Worm (Caenorhabditis elegans) whole organism, L4 larva: ENCODE data around the gene Y55F3AM.9.
A peak's percentile ranks its signal among the peaks of the same experiment; 100 is the strongest.

ENCODE experiments used
- nhr-11 ChIP-seq: fragments of 150-350 bp; optimal IDR thresholded peaks from 2 replicates; lab custom pipeline; 2014; ENCODE audit warnings: missing biosample characterization, missing genetic modification characterization
- pha-4 ChIP-seq, 2 experiments: fragments of 150-350 bp in 1 of 2; fragments of 200-800 bp in 1 of 2; sonication (Bioruptor generic) in 1 of 2; IDR thresholded peaks in 1 of 2; optimal IDR thresholded peaks in 1 of 2; 2 replicates each; pipeline versions ENCODE4 v1.3.6 to Lab custom; 2014 to 2022; ENCODE audit warnings: missing genetic modification characterization in 2 of 2, missing genetic modification reagents in 2 of 2, missing biosample characterization in 1 of 2, missing compliant biosample characterization in 1 of 2
- skn-1 ChIP-seq: fragments of 150-350 bp; optimal IDR thresholded peaks from 2 replicates; lab custom pipeline; 2014; ENCODE audit warnings: missing biosample characterization, missing genetic modification characterization

DNA sequence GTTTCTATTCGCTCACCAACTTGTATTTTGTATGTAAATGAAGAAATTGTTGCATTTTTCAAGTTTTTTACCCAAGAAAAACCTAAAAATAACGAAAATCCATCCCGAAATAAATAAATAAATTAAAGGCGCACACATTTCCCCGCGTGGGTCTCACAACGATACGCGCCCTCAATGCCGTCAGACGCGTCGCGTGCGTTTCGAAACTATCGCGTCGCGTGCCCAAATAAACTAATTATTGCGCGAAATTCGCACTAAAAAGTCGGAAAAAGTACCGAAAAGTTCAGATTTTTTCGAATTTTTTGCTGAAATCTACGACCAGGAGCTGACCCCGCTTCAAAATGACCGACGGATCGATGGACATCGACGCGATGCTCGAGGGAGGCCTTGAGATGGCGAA is 2.9 kb upstream of the Y55F3AM.9 start, which contains the start of gene rbm-39:
- peak; percentile 55 for TF ChIP-seq nhr-11 (tag; lab: Kevin White, UChicago)
- no peak for TF ChIP-seq skn-1
- TF ChIP-seq pha-4 (GFP tag; IDR thresholded peaks at IDR 0.05; lab: Robert Waterston, UW): peak; percentile 17; the same call in 1 of the 2 replicates
- no peak for TF ChIP-seq pha-4 (tag; optimal IDR thresholded peaks at IDR 0.05; lab: Kevin White, UChicago)
